Worm (Caenorhabditis elegans) whole organism, L3 larva: ENCODE measurements around the gene eat-3.

Experiments used
- elt-3 ChIP-seq, 3 experiments: fragments of 150-350 bp in 1 of 3; sonication (generic microtip) in 2 of 3; optimal IDR thresholded peaks; 2 replicates in 2 of 3; 4 replicates in 1 of 3; lab custom pipeline; 2014 to 2017; ENCODE audit warnings: missing biosample characterization in 3 of 3, missing genetic modification characterization in 3 of 3
- unc-39 ChIP-seq: sonication (generic microtip); optimal IDR thresholded peaks from 4 replicates; lab custom pipeline; 2017; ENCODE audit warnings: missing biosample characterization, missing genetic modification characterization

ce11 chrII:9308614-9309046 lies 16.0 kb upstream of the eat-3 start:
- TF ChIP-seq unc-39 = no peak
- no peak for TF ChIP-seq elt-3 (tag; optimal IDR thresholded peaks at IDR 0.05; lab: Kevin White, UChicago)
